Fruit fly (Drosophila melanogaster) whole organism, embryonic: ENCODE results near the gene CG4456.
A peak's percentile ranks its signal among the peaks of the same experiment; 100 is the strongest.

Source experiments
- Bdp1 ChIP-seq: fragments of 200-800 bp; sonication (Bioruptor generic); optimal IDR thresholded peaks from 3 replicates; lab custom pipeline; 2016; ENCODE audit warnings: missing biosample characterization, missing genetic modification characterization
- Bgb ChIP-seq: fragments of 200-800 bp; sonication (Bioruptor generic); IDR thresholded peaks from 2 replicates; pipeline ENCODE4 v1.3.6; 2022; ENCODE audit warnings: missing biosample characterization, missing genetic modification characterization; ENCODE audit not compliant: partially characterized antibody
- BtbVII ChIP-seq: fragments of 200-800 bp; sonication (Bioruptor generic); optimal IDR thresholded peaks from 3 replicates; lab custom pipeline; 2017; ENCODE audit warnings: missing biosample characterization, mild to moderate bottlenecking, missing genetic modification characterization
- CG10321 ChIP-seq: fragments of 200-800 bp; sonication (Bioruptor generic); IDR thresholded peaks from 2 replicates; pipeline ENCODE4 v1.3.6; 2022; ENCODE audit warnings: missing biosample characterization, missing genetic modification characterization
- CG10979 ChIP-seq: fragments of 200-800 bp; sonication (Bioruptor generic); optimal IDR thresholded peaks from 2 replicates; lab custom pipeline; 2018; ENCODE audit warnings: missing biosample characterization, mild to moderate bottlenecking, missing genetic modification characterization, moderate library complexity
- CG11456 ChIP-seq: fragments of 200-800 bp; sonication (Bioruptor generic); IDR thresholded peaks from 3 replicates; pipeline ENCODE4 v1.3.6; 2022; ENCODE audit warnings: missing biosample characterization, missing genetic modification characterization
- CG11696 ChIP-seq: fragments of 200-800 bp; sonication (Bioruptor generic); IDR thresholded peaks from 2 replicates; pipeline ENCODE4 v1.3.6; 2022; ENCODE audit warnings: missing biosample characterization, missing genetic modification characterization
- CG12071 ChIP-seq: fragments of 200-800 bp; sonication (Bioruptor generic); optimal IDR thresholded peaks from 3 replicates; lab custom pipeline; 2018; ENCODE audit warnings: missing biosample characterization, mild to moderate bottlenecking, missing genetic modification characterization
- CG12104 ChIP-seq: fragments of 200-800 bp; sonication (Bioruptor generic); optimal IDR thresholded peaks from 3 replicates; lab custom pipeline; 2016; ENCODE audit warnings: missing biosample characterization, missing genetic modification characterization
- CG13123 ChIP-seq: fragments of 200-800 bp; sonication (Bioruptor generic); optimal IDR thresholded peaks from 2 replicates; lab custom pipeline; 2016; ENCODE audit warnings: missing biosample characterization, missing genetic modification characterization
- CG13894 ChIP-seq: fragments of 200-800 bp; sonication (Bioruptor generic); optimal IDR thresholded peaks from 3 replicates; lab custom pipeline; 2018; ENCODE audit warnings: missing biosample characterization, mild to moderate bottlenecking, missing genetic modification characterization, moderate library complexity
- CG14667 ChIP-seq: fragments of 200-800 bp; sonication (Bioruptor generic); IDR thresholded peaks from 2 replicates; pipeline ENCODE4 v1.3.6; 2022; ENCODE audit warnings: missing biosample characterization, missing genetic modification characterization
- CG15514 ChIP-seq: fragments of 200-800 bp; sonication (Bioruptor generic); optimal IDR thresholded peaks from 3 replicates; lab custom pipeline; 2017; ENCODE audit warnings: missing biosample characterization, missing genetic modification characterization, mild to moderate bottlenecking, moderate library complexity, missing genetic modification reagents
- CG17385 ChIP-seq: fragments of 200-800 bp; sonication (Bioruptor generic); optimal IDR thresholded peaks from 3 replicates; lab custom pipeline; 2018; ENCODE audit warnings: missing biosample characterization, mild to moderate bottlenecking, missing genetic modification characterization
- CG2116 ChIP-seq: fragments of 200-800 bp; sonication (Bioruptor generic); optimal IDR thresholded peaks from 3 replicates; lab custom pipeline; 2018; ENCODE audit warnings: missing biosample characterization, mild to moderate bottlenecking, missing genetic modification characterization
- CG30431 ChIP-seq: fragments of 200-800 bp; sonication (Bioruptor generic); optimal IDR thresholded peaks from 2 replicates; lab custom pipeline; 2017; ENCODE audit warnings: missing biosample characterization, missing genetic modification characterization
- CG3995 ChIP-seq: fragments of 200-800 bp; sonication (Bioruptor generic); optimal IDR thresholded peaks from 3 replicates; lab custom pipeline; 2016; ENCODE audit warnings: missing biosample characterization, missing genetic modification characterization
- CG8944 ChIP-seq: fragments of 200-800 bp; sonication (Bioruptor generic); optimal IDR thresholded peaks from 3 replicates; lab custom pipeline; 2016; ENCODE audit warnings: missing biosample characterization, missing genetic modification characterization
- CG9876 ChIP-seq: fragments of 200-800 bp; sonication (Bioruptor generic); optimal IDR thresholded peaks from 2 replicates; lab custom pipeline; 2016; ENCODE audit warnings: missing biosample characterization, missing genetic modification characterization
- CTCF ChIP-seq: fragments of 200-800 bp; sonication (Bioruptor generic); optimal IDR thresholded peaks from 2 replicates; lab custom pipeline; 2017; ENCODE audit warnings: missing biosample characterization, mild to moderate bottlenecking, missing genetic modification characterization, moderate library complexity
- Ets65A ChIP-seq: fragments of 200-800 bp; sonication (Bioruptor generic); peaks from one replicate; lab custom pipeline; 2016; ENCODE audit warnings: missing biosample characterization, missing genetic modification characterization
- H2.0 ChIP-seq: fragments of 200-800 bp; sonication (Bioruptor generic); IDR thresholded peaks from 2 replicates; pipeline ENCODE4 v1.3.6; 2022; ENCODE audit warnings: missing biosample characterization, missing genetic modification characterization
- HLHmδ ChIP-seq: fragments of 200-800 bp; sonication (Bioruptor generic); optimal IDR thresholded peaks from 2 replicates; lab custom pipeline; 2018; ENCODE audit warnings: missing biosample characterization, mild to moderate bottlenecking, missing genetic modification characterization, moderate library complexity
- Hr51 ChIP-seq, 2 experiments: fragments of 200-800 bp; sonication (Bioruptor generic); optimal IDR thresholded peaks; 2 replicates in 1 of 2; 3 replicates in 1 of 2; lab custom pipeline; 2016 to 2018; ENCODE audit warnings: missing biosample characterization in 2 of 2, missing genetic modification characterization in 2 of 2, mild to moderate bottlenecking in 1 of 2, moderate library complexity in 1 of 2
- Jarid2 ChIP-seq: fragments of 200-800 bp; sonication (Bioruptor generic); optimal IDR thresholded peaks from 3 replicates; lab custom pipeline; 2017; ENCODE audit warnings: mild to moderate bottlenecking, missing biosample characterization, missing genetic modification reagents, missing genetic modification characterization
- Opbp ChIP-seq: fragments of 200-800 bp; sonication (Bioruptor generic); IDR thresholded peaks from 3 replicates; pipeline ENCODE4 v1.3.6; 2022; ENCODE audit warnings: missing biosample characterization, missing genetic modification characterization; ENCODE audit not compliant: partially characterized antibody
- Scr ChIP-seq: fragments of 200-800 bp; sonication (Bioruptor generic); IDR thresholded peaks from 2 replicates; pipeline ENCODE4 v1.3.6; 2022; ENCODE audit warnings: missing biosample characterization, missing genetic modification characterization; ENCODE audit not compliant: partially characterized antibody
- Sox102F ChIP-seq: fragments of 200-800 bp; sonication (Bioruptor generic); optimal IDR thresholded peaks from 2 replicates; lab custom pipeline; 2018; ENCODE audit warnings: missing biosample characterization, mild to moderate bottlenecking, missing genetic modification characterization, moderate library complexity
- Taf1 ChIP-seq: fragments of 200-800 bp; sonication (Bioruptor generic); IDR thresholded peaks from 2 replicates; pipeline ENCODE4 v1.3.6; 2022; ENCODE audit warnings: missing biosample characterization, missing genetic modification characterization
- Xrp1 ChIP-seq: fragments of 200-800 bp; sonication (Bioruptor generic); IDR thresholded peaks from 2 replicates; pipeline ENCODE4 v1.3.6; 2022; ENCODE audit warnings: missing biosample characterization, missing genetic modification characterization
- abd-A ChIP-seq: fragments of 200-800 bp; sonication (Bioruptor generic); optimal IDR thresholded peaks from 3 replicates; lab custom pipeline; 2019; ENCODE audit warnings: missing biosample characterization, mild to moderate bottlenecking, missing genetic modification characterization, moderate library complexity
- bab2 ChIP-seq: fragments of 200-800 bp; sonication (Bioruptor generic); optimal IDR thresholded peaks from 2 replicates; lab custom pipeline; 2016; ENCODE audit warnings: missing biosample characterization, missing genetic modification characterization
- dan ChIP-seq: fragments of 200-800 bp; sonication (Bioruptor generic); IDR thresholded peaks from 2 replicates; pipeline ENCODE4 v1.3.6; 2022; ENCODE audit warnings: missing biosample characterization, missing genetic modification characterization
- gcm2 ChIP-seq: fragments of 200-800 bp; sonication (Bioruptor generic); optimal IDR thresholded peaks from 2 replicates; lab custom pipeline; 2016; ENCODE audit warnings: missing biosample characterization, missing genetic modification characterization
- grn ChIP-seq: fragments of 200-800 bp; sonication (Bioruptor generic); optimal IDR thresholded peaks from 3 replicates; lab custom pipeline; 2017; ENCODE audit warnings: missing biosample characterization, missing genetic modification characterization
- gsb ChIP-seq: fragments of 200-800 bp; sonication (Bioruptor generic); IDR thresholded peaks from 2 replicates; pipeline ENCODE4 v1.3.6; 2022; ENCODE audit warnings: missing biosample characterization, missing genetic modification characterization
- insv ChIP-seq, 2 experiments: fragments of 200-800 bp; sonication (Bioruptor generic); optimal IDR thresholded peaks; 3 replicates each; lab custom pipeline; 2016 to 2018; ENCODE audit warnings: missing biosample characterization in 2 of 2, missing genetic modification characterization in 2 of 2
- ken ChIP-seq: fragments of 200-800 bp; sonication (Bioruptor generic); IDR thresholded peaks from 3 replicates; pipeline ENCODE4 v1.3.6; 2022; ENCODE audit warnings: missing biosample characterization, missing genetic modification characterization
- lola ChIP-seq, 3 experiments: fragments of >200 bp in 2 of 3; fragments of 200-800 bp in 1 of 3; sonication (Bioruptor generic) in 1 of 3; optimal IDR thresholded peaks; 2 replicates each; lab custom pipeline; 2017 to 2019; ENCODE audit warnings: missing biosample characterization in 3 of 3, missing genetic modification characterization in 3 of 3, mild to moderate bottlenecking in 1 of 3, moderate library complexity in 1 of 3
- lov ChIP-seq, 2 experiments: fragments of 200-800 bp in 1 of 2; fragments of >200 bp in 1 of 2; sonication (Bioruptor generic) in 1 of 2; IDR thresholded peaks in 1 of 2; optimal IDR thresholded peaks in 1 of 2; 2 replicates in 1 of 2; 3 replicates in 1 of 2; pipeline versions ENCODE4 v1.3.6 to Lab custom; 2017 to 2022; ENCODE audit warnings: missing biosample characterization in 1 of 2, missing genetic modification characterization in 1 of 2
- nerfin-2 ChIP-seq: fragments of 200-800 bp; sonication (Bioruptor generic); IDR thresholded peaks from 2 replicates; pipeline ENCODE4 v1.3.6; 2022; ENCODE audit warnings: missing biosample characterization, missing genetic modification characterization; ENCODE audit not compliant: partially characterized antibody
- pros ChIP-seq: fragments of 200-800 bp; sonication (Bioruptor generic); optimal IDR thresholded peaks from 3 replicates; lab custom pipeline; 2019; ENCODE audit warnings: missing biosample characterization, mild to moderate bottlenecking, missing genetic modification characterization, moderate library complexity
- sima ChIP-seq: fragments of 200-800 bp; sonication (Bioruptor generic); optimal IDR thresholded peaks from 2 replicates; lab custom pipeline; 2016; ENCODE audit warnings: missing biosample characterization, missing genetic modification characterization
- sug ChIP-seq: fragments of 200-800 bp; optimal IDR thresholded peaks from 2 replicates; lab custom pipeline; 2019; ENCODE audit warnings: missing biosample characterization, mild to moderate bottlenecking, missing genetic modification characterization, moderate library complexity
- tap ChIP-seq: fragments of 200-800 bp; optimal IDR thresholded peaks from 3 replicates; lab custom pipeline; 2019; ENCODE audit warnings: missing biosample characterization, mild to moderate bottlenecking, missing genetic modification characterization, moderate library complexity
- unc-4 ChIP-seq: fragments of 200-800 bp; sonication (Bioruptor generic); IDR thresholded peaks from 2 replicates; pipeline ENCODE4 v1.3.6; 2022; ENCODE audit warnings: missing biosample characterization, missing genetic modification characterization; ENCODE audit not compliant: partially characterized antibody
- unpg ChIP-seq: fragments of 200-800 bp; sonication (Bioruptor generic); optimal IDR thresholded peaks from 3 replicates; lab custom pipeline; 2018; ENCODE audit warnings: missing biosample characterization, mild to moderate bottlenecking, missing genetic modification characterization, moderate library complexity
- wek ChIP-seq: fragments of 200-800 bp; sonication (Bioruptor generic); optimal IDR thresholded peaks from 3 replicates; lab custom pipeline; 2018; ENCODE audit warnings: missing biosample characterization, mild to moderate bottlenecking, missing genetic modification characterization, moderate library complexity
- yki ChIP-seq: fragments of >200 bp; optimal IDR thresholded peaks from 3 replicates; lab custom pipeline; 2018
- zen ChIP-seq: fragments of 200-800 bp; sonication (Bioruptor generic); optimal IDR thresholded peaks from 3 replicates; lab custom pipeline; 2018; ENCODE audit warnings: missing biosample characterization, mild to moderate bottlenecking, missing genetic modification characterization, moderate library complexity

The CG4456 gene

dm6 chr3L:9353733-9354132, 18.8 kb upstream of the CG4456 start, which contains the start of gene CG32040:
Gene CG32040 (plus strand): TSS chr3L:9354033.
- no peak for TF ChIP-seq CG2116 (GFP tag; lab: Kevin White, UChicago)
- no peak for TF ChIP-seq CG14667 (GFP tag; lab: Robert Waterston, UW)
- TF ChIP-seq Jarid2, result no peak
- no peak for TF ChIP-seq tap
- TF ChIP-seq CG30431 (GFP tag; lab: Kevin White, UChicago), result no peak
- TF ChIP-seq CG17385 (GFP tag; lab: Kevin White, UChicago), result no peak
- TF ChIP-seq CG10979 (tag; lab: Kevin White, UChicago), result no peak
- no peak for TF ChIP-seq pros (GFP tag; lab: Kevin White, UChicago)
- no peak for TF ChIP-seq CG11696
- TF ChIP-seq Ets65A (GFP tag; lab: Kevin White, UChicago), result no peak
- TF ChIP-seq CG15514 (GFP tag; lab: Kevin White, UChicago), result no peak
- TF ChIP-seq lov (optimal IDR thresholded peaks at IDR 0.05; lab: Kevin White, UChicago), result no peak
- TF ChIP-seq lov (GFP tag; IDR thresholded peaks at IDR 0.05; lab: Robert Waterston, UW), result no peak
- TF ChIP-seq zen (tag; lab: Kevin White, UChicago), result no peak
- TF ChIP-seq gcm2 (GFP tag; lab: Kevin White, UChicago), result no peak

dm6 chr3L:9355555-9355954, 17.0 kb upstream of the CG4456 start:
- no peak for TF ChIP-seq Xrp1 (GFP tag; lab: Robert Waterston, UW)
- TF ChIP-seq Scr (GFP tag; lab: Robert Waterston, UW), result no peak
- no peak for TF ChIP-seq unc-4
- TF ChIP-seq CG10321 (GFP tag; lab: Robert Waterston, UW), result no peak
- TF ChIP-seq Opbp (GFP tag; lab: Robert Waterston, UW), result no peak
- no peak for TF ChIP-seq nerfin-2 (GFP tag; lab: Robert Waterston, UW)
- TF ChIP-seq CG12104 (GFP tag; lab: Kevin White, UChicago), result no peak
- TF ChIP-seq CG9876, result no peak
- TF ChIP-seq CTCF (GFP tag; lab: Kevin White, UChicago), result no peak
- TF ChIP-seq sima, result no peak
- no peak for TF ChIP-seq tap
- TF ChIP-seq abd-A (tag; lab: Kevin White, UChicago), result no peak
- TF ChIP-seq CG3995 (GFP tag; lab: Kevin White, UChicago), result no peak
- peak; percentile 47 for TF ChIP-seq sug
- no peak for TF ChIP-seq Sox102F (GFP tag; lab: Kevin White, UChicago)
- no peak for TF ChIP-seq Bdp1 (GFP tag; lab: Kevin White, UChicago)
- TF ChIP-seq Taf1, result no peak
- TF ChIP-seq CG8944, result no peak
- no peak for TF ChIP-seq Hr51 (GFP tag; optimal IDR thresholded peaks at IDR 0.05; lab: Kevin White, UChicago)
- no peak for TF ChIP-seq insv (GFP tag; optimal IDR thresholded peaks at IDR 0.05; lab: Kevin White, UChicago)
- TF ChIP-seq HLHmδ (GFP tag; lab: Kevin White, UChicago), result no peak
- no peak for TF ChIP-seq yki
- no peak for TF ChIP-seq CG11456
- TF ChIP-seq Bgb (GFP tag; lab: Robert Waterston, UW), result no peak
- no peak for TF ChIP-seq H2.0 (GFP tag; lab: Robert Waterston, UW)
- TF ChIP-seq lola (GFP tag; optimal IDR thresholded peaks at IDR 0.05; lab: Kevin White, UChicago), result no peak
- no peak for TF ChIP-seq unpg (GFP tag; lab: Kevin White, UChicago)
- no peak for TF ChIP-seq bab2 (GFP tag; lab: Kevin White, UChicago)
- no peak for TF ChIP-seq CG13894 (tag; lab: Kevin White, UChicago)
- no peak for TF ChIP-seq wek (GFP tag; lab: Kevin White, UChicago)
- peak; percentile 79 for TF ChIP-seq grn (GFP tag; lab: Kevin White, UChicago)
- no peak for TF ChIP-seq gsb (GFP tag; lab: Robert Waterston, UW)
- no peak for TF ChIP-seq CG13123 (GFP tag; lab: Kevin White, UChicago)
- TF ChIP-seq dan (GFP tag; lab: Robert Waterston, UW), result no peak
- TF ChIP-seq CG12071, result no peak
- TF ChIP-seq ken (GFP tag; lab: Robert Waterston, UW), result no peak
- peak; percentile 46 for TF ChIP-seq BtbVII
